Fruit fly (Drosophila melanogaster): Measurements from ENCODE around the gene CG42245.

Gene CG42245

dm6 chr3L:2586804-2587561 is 44.5 kb upstream of the CG42245 start, which contains the start of gene RpL8 (continued):
- TF ChIP-seq Atf6 (GFP tag; IDR thresholded peaks at IDR 0.05) (peak; percentile 72), CG7271 (tag; optimal IDR thresholded peaks at IDR 0.05) (peak; percentile 92), CG17385 (GFP tag; optimal IDR thresholded peaks at IDR 0.05) (peak; percentile 98), CG18764 (GFP tag; optimal IDR thresholded peaks at IDR 0.05) (peak; percentile 71), CG11093 (GFP tag; IDR thresholded peaks at IDR 0.05) (peak; percentile 54; the same call in 1 of the 3 replicates), Hr3 (GFP tag; optimal IDR thresholded peaks at IDR 0.05) (peak; percentile 68), stc (GFP tag; IDR thresholded peaks at IDR 0.05) (peak; percentile 77), kah (GFP tag; optimal IDR thresholded peaks at IDR 0.05) (peak; percentile 86), CG1603 (tag; optimal IDR thresholded peaks at IDR 0.05) (peak; percentile 75), C15 (GFP tag; IDR thresholded peaks at IDR 0.05) (0 out of 3 replicates have a peak, but pooled peaks have one; percentile 55), cato (GFP tag; optimal IDR thresholded peaks at IDR 0.05; ENCODE audit: borderline replicate concordance) (no peak), CG7963 (GFP tag; IDR thresholded peaks at IDR 0.05; ENCODE audit: partially characterized antibody) (peak; percentile 37; the same call in 1 of the 3 replicates), slp2 (GFP tag; optimal IDR thresholded peaks at IDR 0.05) (peak; percentile 79), jigr1 (GFP tag; IDR thresholded peaks at IDR 0.05) (0 out of 3 replicates have a peak, but pooled peaks have one; percentile 33), nmo (GFP tag; optimal IDR thresholded peaks at IDR 0.05) (peak; percentile 72), tna (GFP tag; IDR thresholded peaks at IDR 0.05; ENCODE audit: partially characterized antibody) (peak; percentile 48; the same call in 1 of the 2 replicates), Kr (GFP tag; optimal IDR thresholded peaks at IDR 0.05) (peak; percentile 71), fd64A (GFP tag; optimal IDR thresholded peaks at IDR 0.05) (peak; percentile 91), Xrp1 (GFP tag; IDR thresholded peaks at IDR 0.05) (peak; percentile 46), CG7357 (GFP tag; IDR thresholded peaks at IDR 0.05) (peak; percentile 94), CG14667 (GFP tag; IDR thresholded peaks at IDR 0.05) (peak; percentile 62), H2.0 (GFP tag; IDR thresholded peaks at IDR 0.05) (peak; percentile 86), ac (GFP tag; optimal IDR thresholded peaks at IDR 0.05) (peak; percentile 58), jumu (GFP tag; optimal IDR thresholded peaks at IDR 0.05) (peak; percentile 53), CG10543 (GFP tag; optimal IDR thresholded peaks at IDR 0.05) (peak; percentile 91), ci (GFP tag; IDR thresholded peaks at IDR 0.05) (peak; percentile 97), Mad (GFP tag; optimal IDR thresholded peaks at IDR 0.05) (peak; percentile 84), sens-2 (GFP tag; IDR thresholded peaks at IDR 0.05) (peak; percentile 89), H15 (GFP tag; IDR thresholded peaks at IDR 0.05) (peak; percentile 75), CG31441 (GFP tag; IDR thresholded peaks at IDR 0.05) (peak; percentile 68), al (GFP tag; IDR thresholded peaks at IDR 0.05) (peak; percentile 65), dmrt99B (tag; optimal IDR thresholded peaks at IDR 0.05) (peak; percentile 59), ro (GFP tag; IDR thresholded peaks at IDR 0.05) (peak; percentile 28; the same call in 1 of the 2 replicates), CG10654 (GFP tag; optimal IDR thresholded peaks at IDR 0.05) (peak; percentile 65), ftz-f1 (GFP tag; optimal IDR thresholded peaks at IDR 0.05) (peak; percentile 45), Gsc (GFP tag; IDR thresholded peaks at IDR 0.05) (no peak), gem (tag; optimal IDR thresholded peaks at IDR 0.05) (peak; percentile 65), CG12071 (GFP tag; optimal IDR thresholded peaks at IDR 0.05) (peak; percentile 94), CG9215 (GFP tag; IDR thresholded peaks at IDR 0.05) (peak; percentile 66), CG6683 (GFP tag; optimal IDR thresholded peaks at IDR 0.05) (peak; percentile 61), sna (GFP tag; IDR thresholded peaks at IDR 0.05; ENCODE audit: partially characterized antibody) (0 out of 2 replicates have a peak, but pooled peaks have one; percentile 21), CG32532 (GFP tag; IDR thresholded peaks at IDR 0.05) (peak; percentile 89), CG9817 (tag; optimal IDR thresholded peaks at IDR 0.05) (peak; percentile 75), CG4854 (GFP tag; optimal IDR thresholded peaks at IDR 0.05) (peak; percentile 76), Optix (GFP tag; IDR thresholded peaks at IDR 0.05) (peak; percentile 85), CG3281 (GFP tag; optimal IDR thresholded peaks at IDR 0.05) (peak; percentile 87), CG9876 (GFP tag; optimal IDR thresholded peaks at IDR 0.05) (peak; percentile 80), CG3995 (GFP tag; optimal IDR thresholded peaks at IDR 0.05) (peak; percentile 72), CG10274 (GFP tag; optimal IDR thresholded peaks at IDR 0.05) (peak; percentile 65)
